Fruit fly (Drosophila melanogaster) Kc167 (cell line): ENCODE results near the gene CG3630.

Source experiments
- Myc ChIP-seq: fragments of >200 bp; optimal IDR thresholded peaks from 2 replicates; lab custom pipeline; 2017; ENCODE audit warnings: missing external identifiers
- Sin3A ChIP-seq: fragments of >200 bp; optimal IDR thresholded peaks from 2 replicates; lab custom pipeline; 2018; ENCODE audit warnings: missing external identifiers
- h ChIP-seq: fragments of >200 bp; optimal IDR thresholded peaks from 3 replicates; lab custom pipeline; 2018; ENCODE audit warnings: missing external identifiers
- insv ChIP-seq: fragments of >200 bp; optimal IDR thresholded peaks from 3 replicates; lab custom pipeline; 2018; ENCODE audit warnings: missing external identifiers
- psq ChIP-seq: fragments of >200 bp; optimal IDR thresholded peaks from 2 replicates; lab custom pipeline; 2017; ENCODE audit warnings: missing external identifiers
- ttk ChIP-seq: sonication (Bioruptor generic); optimal IDR thresholded peaks from 2 replicates; lab custom pipeline; 2017; ENCODE audit warnings: missing external identifiers

The CG3630 gene

dm6 chrX:2145690-2146470, 16.1 kb upstream of the CG3630 start:
- no peak for TF ChIP-seq insv (lab: Kevin White, UChicago)
- no peak for TF ChIP-seq Myc (lab: Kevin White, UChicago)
- no peak for TF ChIP-seq ttk (lab: Kevin White, UChicago)
- no peak for TF ChIP-seq psq (lab: Kevin White, UChicago)
- TF ChIP-seq h (lab: Kevin White, UChicago), result no peak
- TF ChIP-seq Sin3A (lab: Kevin White, UChicago), result no peak

dm6 chrX:2146574-2146973, 15.4 kb upstream of the CG3630 start:
- TF ChIP-seq Sin3A (lab: Kevin White, UChicago), result no peak
- TF ChIP-seq ttk (lab: Kevin White, UChicago), result no peak
- TF ChIP-seq Myc (lab: Kevin White, UChicago), result no peak
- no peak for TF ChIP-seq psq (lab: Kevin White, UChicago)
- no peak for TF ChIP-seq h (lab: Kevin White, UChicago)
- TF ChIP-seq insv (lab: Kevin White, UChicago), result no peak

dm6 chrX:2147475-2147874, 14.5 kb upstream of the CG3630 start:
- TF ChIP-seq h (lab: Kevin White, UChicago) (no peak), Sin3A (lab: Kevin White, UChicago) (no peak), psq (lab: Kevin White, UChicago) (no peak), insv (lab: Kevin White, UChicago) (no peak), Myc (lab: Kevin White, UChicago) (no peak), ttk (lab: Kevin White, UChicago) (no peak)

dm6 chrX:2148671-2149070, 13.3 kb upstream of the CG3630 start:
- TF ChIP-seq ttk (lab: Kevin White, UChicago) (no peak), Myc (lab: Kevin White, UChicago) (no peak), insv (lab: Kevin White, UChicago) (no peak), Sin3A (lab: Kevin White, UChicago) (no peak)

dm6 chrX:2149478-2149877, 12.5 kb upstream of the CG3630 start, which contains the start of gene bcn92:
bcn92 (minus strand) TSS chrX:2149647.
- TF ChIP-seq psq (lab: Kevin White, UChicago) (no peak), h (lab: Kevin White, UChicago) (no peak), Sin3A (lab: Kevin White, UChicago) (no peak), insv (lab: Kevin White, UChicago) (no peak)

- peak; percentile 88 for TF ChIP-seq insv (lab: Kevin White, UChicago)
- peak; percentile 74 for TF ChIP-seq h (lab: Kevin White, UChicago)
- TF ChIP-seq psq (lab: Kevin White, UChicago), result no peak
- TF ChIP-seq ttk (lab: Kevin White, UChicago), result no peak
Observed at dm6 chrX:2155868-2156267, 6.1 kb upstream of the CG3630 start.

- TF ChIP-seq Sin3A (lab: Kevin White, UChicago), result no peak
- TF ChIP-seq ttk (lab: Kevin White, UChicago), result no peak
- no peak for TF ChIP-seq Myc (lab: Kevin White, UChicago)
- no peak for TF ChIP-seq h (lab: Kevin White, UChicago)
- no peak for TF ChIP-seq insv (lab: Kevin White, UChicago)
- TF ChIP-seq psq (lab: Kevin White, UChicago), result no peak
Observed at dm6 chrX:2157929-2158610, 3.9 kb upstream of the CG3630 start.

- TF ChIP-seq insv (lab: Kevin White, UChicago), result no peak
Observed at dm6 chrX:2158668-2159163, 3.3 kb upstream of the CG3630 start, which contains the start of gene wapl. wapl (minus strand) TSS chrX:2158983.

dm6 chrX:2161020-2161419, 976 bp upstream of the CG3630 start:
- TF ChIP-seq ttk (lab: Kevin White, UChicago) (no peak), insv (lab: Kevin White, UChicago) (no peak), h (lab: Kevin White, UChicago) (no peak), Sin3A (lab: Kevin White, UChicago) (no peak), psq (lab: Kevin White, UChicago) (no peak), Myc (lab: Kevin White, UChicago) (no peak)

- no peak for TF ChIP-seq ttk (lab: Kevin White, UChicago)
- TF ChIP-seq Sin3A (lab: Kevin White, UChicago), result no peak
- no peak for TF ChIP-seq insv (lab: Kevin White, UChicago)
- TF ChIP-seq h (lab: Kevin White, UChicago), result no peak
- no peak for TF ChIP-seq psq (lab: Kevin White, UChicago)
Observed at dm6 chrX:2163358-2163757, 1.4 kb downstream of the CG3630 start.

dm6 chrX:2165394-2165793, 3.4 kb downstream of the CG3630 start:
- TF ChIP-seq ttk (lab: Kevin White, UChicago) (no peak), psq (lab: Kevin White, UChicago) (no peak), Myc (lab: Kevin White, UChicago) (no peak), h (lab: Kevin White, UChicago) (no peak), Sin3A (lab: Kevin White, UChicago) (no peak), insv (lab: Kevin White, UChicago) (no peak)
